Fruit fly (Drosophila melanogaster): ENCODE data around the gene Gr64e.

Gene Gr64e

dm6 chr3L:4059293-4059820, 27.4 kb downstream of the Gr64e start, which contains the start of gene Ugt305A1 (continued):
- TF ChIP-seq ftz-f1 (GFP tag; optimal IDR thresholded peaks at IDR 0.05) = no peak
- TF ChIP-seq Hr51 (GFP tag; optimal IDR thresholded peaks at IDR 0.05) = no peak
- no peak for TF ChIP-seq CG10267 (tag; optimal IDR thresholded peaks at IDR 0.05)
- TF ChIP-seq MESR4 (GFP tag; optimal IDR thresholded peaks at IDR 0.05) = no peak
- no peak for TF ChIP-seq Xbp1 (GFP tag; optimal IDR thresholded peaks at IDR 0.05)
- TF ChIP-seq CG13894 (tag; optimal IDR thresholded peaks at IDR 0.05) = no peak
- no peak for TF ChIP-seq CG10462 (GFP tag; optimal IDR thresholded peaks at IDR 0.05)
- no peak for TF ChIP-seq CG7745 (tag; optimal IDR thresholded peaks at IDR 0.05)
- TF ChIP-seq h (optimal IDR thresholded peaks at IDR 0.05) = no peak
- peak; percentile 6 for TF ChIP-seq Oli (tag; optimal IDR thresholded peaks at IDR 0.05)
- no peak for TF ChIP-seq dmrt11E (tag; optimal IDR thresholded peaks at IDR 0.05)
- TF ChIP-seq PHDP (tag; optimal IDR thresholded peaks at IDR 0.05) = peak; percentile 30
- peak; percentile 6 for TF ChIP-seq CG34376 (GFP tag; optimal IDR thresholded peaks at IDR 0.05)
- no peak for TF ChIP-seq pnt (GFP tag; optimal IDR thresholded peaks at IDR 0.05)
- TF ChIP-seq CG16813 (GFP tag; IDR thresholded peaks at IDR 0.05; ENCODE audit: partially characterized antibody) = no peak
- TF ChIP-seq chif (GFP tag; optimal IDR thresholded peaks at IDR 0.05) = no peak
- no peak for TF ChIP-seq CG1647 (GFP tag; optimal IDR thresholded peaks at IDR 0.05)
- TF ChIP-seq zf30C (GFP tag; optimal IDR thresholded peaks at IDR 0.05) = no peak
- TF ChIP-seq klu (GFP tag; IDR thresholded peaks at IDR 0.05) = no peak
- TF ChIP-seq Optix (GFP tag; IDR thresholded peaks at IDR 0.05) = no peak
- TF ChIP-seq bcd (GFP tag; optimal IDR thresholded peaks at IDR 0.05) = no peak
- TF ChIP-seq CG11247 (GFP tag; IDR thresholded peaks at IDR 0.05) = no peak
- peak; percentile 17 for TF ChIP-seq unpg (GFP tag; optimal IDR thresholded peaks at IDR 0.05)
- TF ChIP-seq CG15011 (GFP tag; optimal IDR thresholded peaks at IDR 0.05) = no peak
- no peak for TF ChIP-seq Atf3 (GFP tag; optimal IDR thresholded peaks at IDR 0.05)
- peak; percentile 4 for TF ChIP-seq CG15514 (GFP tag; optimal IDR thresholded peaks at IDR 0.05)
- no peak for TF ChIP-seq ind (GFP tag; optimal IDR thresholded peaks at IDR 0.05)
- 0 out of 2 replicates have a peak, but pooled peaks have one; percentile 35 for TF ChIP-seq slbo (GFP tag; IDR thresholded peaks at IDR 0.05)
- no peak for TF ChIP-seq CG15073 (GFP tag; optimal IDR thresholded peaks at IDR 0.05)
- no peak for TF ChIP-seq pb (GFP tag; optimal IDR thresholded peaks at IDR 0.05)
- TF ChIP-seq wek (GFP tag; optimal IDR thresholded peaks at IDR 0.05) = peak; percentile 50
- no peak for TF ChIP-seq bbx (GFP tag; IDR thresholded peaks at IDR 0.05; ENCODE audit: partially characterized antibody)
- no peak for TF ChIP-seq gro (GFP tag; optimal IDR thresholded peaks at IDR 0.05)
- TF ChIP-seq CG11093 (GFP tag; IDR thresholded peaks at IDR 0.05) = no peak
- no peak for TF ChIP-seq fd64A (GFP tag; optimal IDR thresholded peaks at IDR 0.05)
- TF ChIP-seq org-1 (GFP tag; optimal IDR thresholded peaks at IDR 0.05) = no peak
- TF ChIP-seq GATAe (GFP tag; conservative IDR thresholded peaks at IDR 0.05) = no peak
- TF ChIP-seq gcm (GFP tag; optimal IDR thresholded peaks at IDR 0.05) = no peak
- no peak for TF ChIP-seq ewg (GFP tag; optimal IDR thresholded peaks at IDR 0.05)
- no peak for TF ChIP-seq CG8281 (tag; optimal IDR thresholded peaks at IDR 0.05)
- TF ChIP-seq cwo (GFP tag; optimal IDR thresholded peaks at IDR 0.05) = no peak
- TF ChIP-seq CG9932 (GFP tag; IDR thresholded peaks at IDR 0.05) = no peak
- no peak for TF ChIP-seq D19B (GFP tag; optimal IDR thresholded peaks at IDR 0.05)
- TF ChIP-seq H2.0 (GFP tag; IDR thresholded peaks at IDR 0.05) = no peak
- no peak for TF ChIP-seq slou (GFP tag; optimal IDR thresholded peaks at IDR 0.05)
- TF ChIP-seq kni (GFP tag; optimal IDR thresholded peaks at IDR 0.05) = no peak
- TF ChIP-seq HLHmδ (GFP tag; optimal IDR thresholded peaks at IDR 0.05) = no peak
- no peak for TF ChIP-seq Scr (GFP tag; IDR thresholded peaks at IDR 0.05; ENCODE audit: partially characterized antibody)
- TF ChIP-seq CG9797 (GFP tag; optimal IDR thresholded peaks at IDR 0.05) = no peak
- TF ChIP-seq CG10543 (GFP tag; optimal IDR thresholded peaks at IDR 0.05) = no peak
- TF ChIP-seq CkIIα-i1 (GFP tag; IDR thresholded peaks at IDR 0.05) = no peak

Measured in whole organism, embryonic.